Fruit fly (Drosophila melanogaster) whole organism, adult: Measurements from ENCODE around the gene Dis3l2.

ENCODE experiments used
- CG12768 ChIP-seq: fragments of 200-800 bp; sonication (Bioruptor generic); optimal IDR thresholded peaks from 2 replicates; lab custom pipeline; 2017; ENCODE audit warnings: missing biosample characterization, missing genetic modification characterization, mild to moderate bottlenecking, moderate library complexity, missing genetic modification reagents
- CG1620 ChIP-seq: fragments of 200-800 bp; sonication (Bioruptor generic); optimal IDR thresholded peaks from 2 replicates; lab custom pipeline; 2016; ENCODE audit warnings: missing biosample characterization, missing genetic modification characterization
- CG5204 ChIP-seq: fragments of 200-800 bp; sonication (Bioruptor generic); optimal IDR thresholded peaks from 2 replicates; lab custom pipeline; 2016; ENCODE audit warnings: missing biosample characterization, missing genetic modification characterization
- CG7045 ChIP-seq: fragments of 200-800 bp; sonication (Bioruptor generic); optimal IDR thresholded peaks from 2 replicates; lab custom pipeline; 2017; ENCODE audit warnings: missing biosample characterization, mild to moderate bottlenecking, missing genetic modification characterization
- CG7101 ChIP-seq: fragments of 200-800 bp; sonication (Bioruptor generic); optimal IDR thresholded peaks from 2 replicates; lab custom pipeline; 2018; ENCODE audit warnings: missing biosample characterization, mild to moderate bottlenecking, missing genetic modification characterization, moderate library complexity
- Hr96 ChIP-seq: fragments of 200-800 bp; sonication (Bioruptor generic); optimal IDR thresholded peaks from 2 replicates; lab custom pipeline; 2016; ENCODE audit warnings: missing biosample characterization, missing genetic modification characterization
- Mnt ChIP-seq: fragments of 200-800 bp; sonication (Bioruptor generic); optimal IDR thresholded peaks from 2 replicates; lab custom pipeline; 2016; ENCODE audit warnings: missing biosample characterization, mild to moderate bottlenecking, missing genetic modification characterization
- cnc ChIP-seq, 2 experiments: fragments of >200 bp; optimal IDR thresholded peaks; 2 replicates each; lab custom pipeline; 2017
- kay ChIP-seq: fragments of 200-800 bp; sonication (Bioruptor generic); peaks from one replicate; lab custom pipeline; 2016; ENCODE audit warnings: missing biosample characterization, missing genetic modification characterization, borderline replicate concordance
- ovo ChIP-seq: fragments of 200-800 bp; sonication (Bioruptor generic); optimal IDR thresholded peaks from 2 replicates; lab custom pipeline; 2016; ENCODE audit warnings: missing biosample characterization, missing genetic modification characterization
- pad ChIP-seq: fragments of 200-800 bp; sonication (Bioruptor generic); optimal IDR thresholded peaks from 3 replicates; lab custom pipeline; 2017; ENCODE audit warnings: missing biosample characterization, missing genetic modification characterization, mild to moderate bottlenecking, moderate library complexity, missing genetic modification reagents
- tj ChIP-seq: fragments of 200-800 bp; sonication (Bioruptor generic); optimal IDR thresholded peaks from 3 replicates; lab custom pipeline; 2017; ENCODE audit warnings: missing biosample characterization, mild to moderate bottlenecking, missing genetic modification characterization, moderate library complexity
- toe ChIP-seq: fragments of 200-800 bp; sonication (Bioruptor generic); optimal IDR thresholded peaks from 2 replicates; lab custom pipeline; 2016; ENCODE audit warnings: missing biosample characterization, missing genetic modification characterization

DNA sequence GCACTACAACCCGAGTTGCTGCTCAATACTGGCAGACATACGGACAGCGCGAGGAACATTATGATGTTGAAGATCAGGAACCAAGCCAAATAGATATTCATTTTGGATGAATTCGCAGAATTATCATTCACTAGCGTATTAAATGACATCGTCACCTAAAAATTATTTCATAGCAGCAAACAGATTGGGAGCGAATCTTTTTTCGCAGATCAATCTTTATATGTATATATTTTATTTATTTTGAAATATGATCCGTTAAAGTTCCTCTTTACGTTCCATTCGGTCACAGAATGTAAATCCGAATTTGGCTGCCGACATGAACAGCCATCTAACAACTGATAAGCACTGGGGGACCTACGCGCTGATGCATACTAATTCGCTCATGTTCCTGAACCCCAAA lies 53.3 kb downstream of the Dis3l2 start, which contains the start of gene CG34263:
- TF ChIP-seq pad (no peak), kay (no peak), CG1620 (GFP tag; lab: Kevin White, UChicago) (no peak), CG7101 (tag; lab: Kevin White, UChicago) (no peak), CG12768 (GFP tag; lab: Kevin White, UChicago) (no peak), cnc (optimal IDR thresholded peaks at IDR 0.05; lab: Kevin White, UChicago) (no peak), CG7045 (GFP tag; lab: Kevin White, UChicago) (no peak), Hr96 (GFP tag; lab: Kevin White, UChicago) (no peak), tj (no peak), ovo (GFP tag; lab: Kevin White, UChicago) (no peak), CG5204 (GFP tag; lab: Kevin White, UChicago) (no peak), toe (GFP tag; lab: Kevin White, UChicago) (no peak), Mnt (GFP tag; lab: Kevin White, UChicago) (no peak)
